Fruit fly (Drosophila melanogaster) whole organism, embryonic: Measurements from ENCODE around the gene Kr-h2.

Source experiments
- C15 ChIP-seq: fragments of 200-800 bp; sonication (Bioruptor generic); IDR thresholded peaks from 3 replicates; pipeline ENCODE4 v1.3.6; 2022; ENCODE audit warnings: missing biosample characterization, missing genetic modification characterization
- CG10267 ChIP-seq: fragments of 200-800 bp; sonication (Bioruptor generic); optimal IDR thresholded peaks from 2 replicates; lab custom pipeline; 2018; ENCODE audit warnings: missing biosample characterization, mild to moderate bottlenecking, missing genetic modification characterization, moderate library complexity
- CG11504 ChIP-seq: fragments of 200-800 bp; sonication (Bioruptor generic); optimal IDR thresholded peaks from 3 replicates; lab custom pipeline; 2019; ENCODE audit warnings: missing biosample characterization, mild to moderate bottlenecking, missing genetic modification characterization, moderate library complexity
- CG12104 ChIP-seq: fragments of 200-800 bp; sonication (Bioruptor generic); optimal IDR thresholded peaks from 3 replicates; lab custom pipeline; 2016; ENCODE audit warnings: missing biosample characterization, missing genetic modification characterization
- CG12769 ChIP-seq: fragments of 200-800 bp; sonication (Bioruptor generic); optimal IDR thresholded peaks from 2 replicates; lab custom pipeline; 2019; ENCODE audit warnings: missing biosample characterization, mild to moderate bottlenecking, missing genetic modification characterization, moderate library complexity
- CG14050 ChIP-seq: fragments of 200-800 bp; sonication (Bioruptor generic); IDR thresholded peaks from 3 replicates; pipeline ENCODE4 v1.3.6; 2022; ENCODE audit warnings: missing biosample characterization, missing genetic modification characterization
- CG15514 ChIP-seq: fragments of 200-800 bp; sonication (Bioruptor generic); optimal IDR thresholded peaks from 3 replicates; lab custom pipeline; 2017; ENCODE audit warnings: missing biosample characterization, missing genetic modification characterization, mild to moderate bottlenecking, moderate library complexity, missing genetic modification reagents
- CG1603 ChIP-seq: fragments of 200-800 bp; sonication (Bioruptor generic); optimal IDR thresholded peaks from 2 replicates; lab custom pipeline; 2019; ENCODE audit warnings: missing biosample characterization, mild to moderate bottlenecking, missing genetic modification characterization, moderate library complexity
- CG16815 ChIP-seq: fragments of 200-800 bp; sonication (Bioruptor generic); optimal IDR thresholded peaks from 3 replicates; lab custom pipeline; 2017; ENCODE audit warnings: missing biosample characterization, mild to moderate bottlenecking, missing genetic modification characterization
- CG18476 ChIP-seq: fragments of 200-800 bp; sonication (Bioruptor generic); optimal IDR thresholded peaks from 2 replicates; lab custom pipeline; 2016; ENCODE audit warnings: missing biosample characterization, mild to moderate bottlenecking, missing genetic modification characterization
- CG2116 ChIP-seq: fragments of 200-800 bp; sonication (Bioruptor generic); optimal IDR thresholded peaks from 3 replicates; lab custom pipeline; 2018; ENCODE audit warnings: missing biosample characterization, mild to moderate bottlenecking, missing genetic modification characterization
- CG30403 ChIP-seq: fragments of 200-800 bp; sonication (Bioruptor generic); optimal IDR thresholded peaks from 3 replicates; lab custom pipeline; 2016; ENCODE audit warnings: missing biosample characterization, missing genetic modification characterization
- CG34376 ChIP-seq: fragments of 200-800 bp; sonication (Bioruptor generic); optimal IDR thresholded peaks from 2 replicates; lab custom pipeline; 2018; ENCODE audit warnings: missing biosample characterization, mild to moderate bottlenecking, missing genetic modification characterization
- CG4617 ChIP-seq: fragments of 200-800 bp; sonication (Bioruptor generic); optimal IDR thresholded peaks from 3 replicates; lab custom pipeline; 2016; ENCODE audit warnings: missing biosample characterization, missing genetic modification characterization, borderline replicate concordance
- CG4820 ChIP-seq: fragments of 200-800 bp; sonication (Bioruptor generic); optimal IDR thresholded peaks from 3 replicates; lab custom pipeline; 2016; ENCODE audit warnings: missing biosample characterization, missing genetic modification characterization
- CG7271 ChIP-seq: fragments of 200-800 bp; sonication (Bioruptor generic); optimal IDR thresholded peaks from 2 replicates; lab custom pipeline; 2018; ENCODE audit warnings: missing biosample characterization, mild to moderate bottlenecking, missing genetic modification characterization, moderate library complexity
- Dll ChIP-seq: fragments of 200-800 bp; sonication (Bioruptor generic); IDR thresholded peaks from 4 replicates; pipeline ENCODE4 v1.3.6; 2022; ENCODE audit warnings: missing biosample characterization, missing genetic modification characterization; ENCODE audit not compliant: partially characterized antibody
- Dp ChIP-seq: fragments of 200-800 bp; sonication (Bioruptor generic); optimal IDR thresholded peaks from 2 replicates; lab custom pipeline; 2018; ENCODE audit warnings: missing biosample characterization, mild to moderate bottlenecking, missing genetic modification characterization, moderate library complexity
- E2f2 ChIP-seq: fragments of 200-800 bp; sonication (Bioruptor generic); IDR thresholded peaks from 2 replicates; pipeline ENCODE4 v1.3.6; 2022; ENCODE audit warnings: missing biosample characterization, missing genetic modification characterization
- Elba2 ChIP-seq: fragments of 200-800 bp; sonication (Bioruptor generic); optimal IDR thresholded peaks from 3 replicates; lab custom pipeline; 2016; ENCODE audit warnings: missing biosample characterization, missing genetic modification characterization
- Ets97D ChIP-seq: fragments of 200-800 bp; sonication (Bioruptor generic); optimal IDR thresholded peaks from 3 replicates; lab custom pipeline; 2016; ENCODE audit warnings: missing biosample characterization, missing genetic modification characterization
- HLH4C ChIP-seq: fragments of 200-800 bp; sonication (Bioruptor generic); IDR thresholded peaks from 3 replicates; pipeline ENCODE4 v1.3.6; 2022; ENCODE audit warnings: missing biosample characterization, missing genetic modification characterization; ENCODE audit not compliant: partially characterized antibody
- Hmx ChIP-seq: fragments of 200-800 bp; sonication (Bioruptor generic); optimal IDR thresholded peaks from 2 replicates; lab custom pipeline; 2016; ENCODE audit warnings: missing biosample characterization, missing genetic modification characterization
- Myb ChIP-seq: fragments of 200-800 bp; sonication (Bioruptor generic); optimal IDR thresholded peaks from 2 replicates; lab custom pipeline; 2016; ENCODE audit warnings: missing biosample characterization, missing genetic modification characterization
- Opbp ChIP-seq: fragments of 200-800 bp; sonication (Bioruptor generic); IDR thresholded peaks from 3 replicates; pipeline ENCODE4 v1.3.6; 2022; ENCODE audit warnings: missing biosample characterization, missing genetic modification characterization; ENCODE audit not compliant: partially characterized antibody
- ab ChIP-seq: fragments of 200-800 bp; sonication (Bioruptor generic); optimal IDR thresholded peaks from 2 replicates; lab custom pipeline; 2016; ENCODE audit warnings: missing biosample characterization, missing genetic modification characterization
- amos ChIP-seq: fragments of 200-800 bp; sonication (Bioruptor generic); IDR thresholded peaks from 2 replicates; pipeline ENCODE4 v1.3.6; 2022; ENCODE audit warnings: missing biosample characterization, missing genetic modification characterization; ENCODE audit not compliant: partially characterized antibody
- aop ChIP-seq: fragments of 200-800 bp; sonication (Bioruptor generic); IDR thresholded peaks from 2 replicates; pipeline ENCODE4 v1.3.6; 2022; ENCODE audit warnings: missing biosample characterization, missing genetic modification characterization
- ase ChIP-seq: fragments of 200-800 bp; sonication (Bioruptor generic); IDR thresholded peaks from 3 replicates; pipeline ENCODE4 v1.3.6; 2022; ENCODE audit warnings: missing biosample characterization, missing genetic modification characterization
- cg ChIP-seq: fragments of 200-800 bp; sonication (Bioruptor generic); optimal IDR thresholded peaks from 3 replicates; lab custom pipeline; 2019; ENCODE audit warnings: missing biosample characterization, mild to moderate bottlenecking, missing genetic modification characterization, moderate library complexity
- chinmo ChIP-seq: fragments of 200-800 bp; sonication (Bioruptor generic); IDR thresholded peaks from 4 replicates; pipeline ENCODE4 v1.3.6; 2022; ENCODE audit warnings: missing biosample characterization, missing genetic modification characterization; ENCODE audit not compliant: partially characterized antibody
- croc ChIP-seq: fragments of 200-800 bp; sonication (Bioruptor generic); conservative IDR thresholded peaks from 3 replicates; pipeline ENCODE4 v1.3.6; 2022; ENCODE audit warnings: missing biosample characterization, missing genetic modification characterization
- crp ChIP-seq, 2 experiments: fragments of 200-800 bp; sonication (Bioruptor generic); optimal IDR thresholded peaks; 2 replicates in 1 of 2; 3 replicates in 1 of 2; lab custom pipeline; 2017; ENCODE audit warnings: missing biosample characterization in 2 of 2, missing genetic modification characterization in 2 of 2, mild to moderate bottlenecking in 1 of 2, moderate library complexity in 1 of 2
- ems ChIP-seq: fragments of 200-800 bp; sonication (Bioruptor generic); optimal IDR thresholded peaks from 3 replicates; lab custom pipeline; 2016; ENCODE audit warnings: missing biosample characterization, missing genetic modification characterization
- ewg ChIP-seq: fragments of 200-800 bp; sonication (Bioruptor generic); optimal IDR thresholded peaks from 3 replicates; lab custom pipeline; 2017; ENCODE audit warnings: mild to moderate bottlenecking, missing biosample characterization, missing genetic modification reagents, missing genetic modification characterization
- gfzf ChIP-seq: fragments of 200-800 bp; sonication (Bioruptor generic); optimal IDR thresholded peaks from 2 replicates; lab custom pipeline; 2016; ENCODE audit warnings: missing biosample characterization, mild to moderate bottlenecking, missing genetic modification characterization, moderate library complexity
- hbn ChIP-seq: fragments of 200-800 bp; sonication (Bioruptor generic); IDR thresholded peaks from 2 replicates; pipeline ENCODE4 v1.3.6; 2022; ENCODE audit warnings: missing biosample characterization, missing genetic modification characterization; ENCODE audit not compliant: partially characterized antibody
- hth ChIP-seq: fragments of >200 bp; optimal IDR thresholded peaks from 2 replicates; lab custom pipeline; 2017; ENCODE audit warnings: inconsistent platforms
- kah ChIP-seq: fragments of 200-800 bp; sonication (Bioruptor generic); optimal IDR thresholded peaks from 2 replicates; lab custom pipeline; 2018; ENCODE audit warnings: missing biosample characterization, mild to moderate bottlenecking, missing genetic modification characterization
- lab ChIP-seq: fragments of 200-800 bp; sonication (Bioruptor generic); optimal IDR thresholded peaks from 3 replicates; lab custom pipeline; 2017; ENCODE audit warnings: missing biosample characterization, missing genetic modification characterization, mild to moderate bottlenecking, moderate library complexity, missing genetic modification reagents
- mirr ChIP-seq: fragments of 200-800 bp; sonication (Bioruptor generic); optimal IDR thresholded peaks from 3 replicates; lab custom pipeline; 2018; ENCODE audit warnings: missing biosample characterization, mild to moderate bottlenecking, missing genetic modification characterization
- nerfin-1 ChIP-seq: fragments of 200-800 bp; sonication (Bioruptor generic); optimal IDR thresholded peaks from 3 replicates; lab custom pipeline; 2019; ENCODE audit warnings: missing biosample characterization, mild to moderate bottlenecking, missing genetic modification characterization, moderate library complexity
- pzg ChIP-seq: fragments of 200-800 bp; sonication (Bioruptor generic); optimal IDR thresholded peaks from 3 replicates; lab custom pipeline; 2018; ENCODE audit warnings: missing biosample characterization, mild to moderate bottlenecking, missing genetic modification characterization, moderate library complexity
- slbo ChIP-seq: fragments of 200-800 bp; sonication (Bioruptor generic); IDR thresholded peaks from 2 replicates; pipeline ENCODE4 v1.3.6; 2022; ENCODE audit warnings: missing biosample characterization, missing genetic modification characterization
- trem ChIP-seq: fragments of 200-800 bp; optimal IDR thresholded peaks from 3 replicates; lab custom pipeline; 2019; ENCODE audit warnings: missing biosample characterization, mild to moderate bottlenecking, missing genetic modification characterization, moderate library complexity

Gene Kr-h2

dm6 chr2L:6036710-6037109, 34.1 kb upstream of the Kr-h2 start, which contains the start of gene mtm (continued):
- TF ChIP-seq gfzf (GFP tag; lab: Kevin White, UChicago): peak; percentile 8
- TF ChIP-seq hbn (GFP tag; lab: Robert Waterston, UW): 0 out of 2 replicates have a peak, but pooled peaks have one; percentile 19
- no peak for TF ChIP-seq CG12769 (tag; lab: Kevin White, UChicago)
- TF ChIP-seq Opbp: 0 out of 3 replicates have a peak, but pooled peaks have one; percentile 30
- no peak for TF ChIP-seq ab (GFP tag; lab: Kevin White, UChicago)
- peak; percentile 53 for TF ChIP-seq pzg
- no peak for TF ChIP-seq hth (lab: Kevin White, UChicago)
- TF ChIP-seq CG16815: no peak
- peak; percentile 40 to 91 for TF ChIP-seq crp (GFP tag; optimal IDR thresholded peaks at IDR 0.05; lab: Kevin White, UChicago)
- TF ChIP-seq amos (GFP tag; lab: Robert Waterston, UW): peak; percentile 18; the same call in 1 of the 2 replicates
- no peak for TF ChIP-seq ems (GFP tag; lab: Kevin White, UChicago)
- 0 out of 4 replicates have a peak, but pooled peaks have one; percentile 19 for TF ChIP-seq Dll (GFP tag; lab: Robert Waterston, UW)
- peak; percentile 21 for TF ChIP-seq CG15514 (GFP tag; lab: Kevin White, UChicago)
- TF ChIP-seq Myb: no peak
- no peak for TF ChIP-seq CG30403 (GFP tag; lab: Kevin White, UChicago)
- no peak for TF ChIP-seq CG18476
- no peak for TF ChIP-seq CG34376 (GFP tag; lab: Kevin White, UChicago)
- TF ChIP-seq Elba2 (GFP tag; lab: Kevin White, UChicago): peak; percentile 45
- no peak for TF ChIP-seq aop
- no peak for TF ChIP-seq ewg (GFP tag; lab: Kevin White, UChicago)
- TF ChIP-seq mirr: no peak
- no peak for TF ChIP-seq C15
- TF ChIP-seq cg (GFP tag; lab: Kevin White, UChicago): no peak
- peak; percentile 69 for TF ChIP-seq nerfin-1 (tag; lab: Kevin White, UChicago)
- TF ChIP-seq chinmo (GFP tag; lab: Robert Waterston, UW): 0 out of 4 replicates have a peak, but pooled peaks have one; percentile 41
- no peak for TF ChIP-seq CG4820
- no peak for TF ChIP-seq CG7271 (tag; lab: Kevin White, UChicago)
- TF ChIP-seq CG2116 (GFP tag; lab: Kevin White, UChicago): peak; percentile 12
- TF ChIP-seq CG11504: no peak
- TF ChIP-seq CG4617 (GFP tag; lab: Kevin White, UChicago): peak; percentile 67
- TF ChIP-seq lab (GFP tag; lab: Kevin White, UChicago): no peak
- TF ChIP-seq kah (GFP tag; lab: Kevin White, UChicago): peak; percentile 35
- no peak for TF ChIP-seq croc (GFP tag; lab: Robert Waterston, UW)
- no peak for TF ChIP-seq Hmx (GFP tag; lab: Kevin White, UChicago)
- no peak for TF ChIP-seq CG14050 (GFP tag; lab: Robert Waterston, UW)
- TF ChIP-seq Dp (GFP tag; lab: Kevin White, UChicago): peak; percentile 87
- peak; percentile 4 for TF ChIP-seq CG10267 (tag; lab: Kevin White, UChicago)
- TF ChIP-seq E2f2 (GFP tag; lab: Robert Waterston, UW): peak; percentile 90
- TF ChIP-seq CG1603 (tag; lab: Kevin White, UChicago): peak; percentile 53
- peak; percentile 99 for TF ChIP-seq trem (tag; lab: Kevin White, UChicago)
- TF ChIP-seq slbo (GFP tag; lab: Robert Waterston, UW): no peak
- TF ChIP-seq Ets97D (GFP tag; lab: Kevin White, UChicago): peak; percentile 43
- TF ChIP-seq HLH4C (GFP tag; lab: Robert Waterston, UW): no peak
- no peak for TF ChIP-seq CG12104 (GFP tag; lab: Kevin White, UChicago)
- no peak for TF ChIP-seq ase (GFP tag; lab: Robert Waterston, UW)
